Fruit fly (Drosophila melanogaster) whole organism, pupa: Measurements from ENCODE around the gene stv.

Experiments
- CG10348 ChIP-seq: fragments of 200-800 bp; sonication (Bioruptor generic); IDR thresholded peaks from 2 replicates; pipeline ENCODE4 v1.3.6; 2022; ENCODE audit warnings: missing biosample characterization, missing genetic modification characterization
- CG12605 ChIP-seq: fragments of 200-800 bp; sonication (Bioruptor generic); IDR thresholded peaks from 2 replicates; pipeline ENCODE4 v1.3.6; 2022; ENCODE audit warnings: missing biosample characterization, missing genetic modification characterization
- CG13204 ChIP-seq: fragments of 200-800 bp; sonication (Bioruptor generic); optimal IDR thresholded peaks from 2 replicates; lab custom pipeline; 2018; ENCODE audit warnings: missing biosample characterization, mild to moderate bottlenecking, missing genetic modification characterization, moderate library complexity
- CG14655 ChIP-seq: fragments of 200-800 bp; sonication (Bioruptor generic); optimal IDR thresholded peaks from 3 replicates; lab custom pipeline; 2017; ENCODE audit warnings: mild to moderate bottlenecking, missing biosample characterization, missing genetic modification reagents, missing genetic modification characterization
- CG15710 ChIP-seq: fragments of 200-800 bp; sonication (Bioruptor generic); optimal IDR thresholded peaks from 2 replicates; lab custom pipeline; 2018; ENCODE audit warnings: missing biosample characterization, mild to moderate bottlenecking, missing genetic modification characterization, moderate library complexity
- CG17806 ChIP-seq: fragments of 200-800 bp; sonication (Bioruptor generic); optimal IDR thresholded peaks from 2 replicates; lab custom pipeline; 2018; ENCODE audit warnings: missing biosample characterization, mild to moderate bottlenecking, missing genetic modification characterization, moderate library complexity
- CG32121 ChIP-seq: fragments of 200-800 bp; sonication (Bioruptor generic); IDR thresholded peaks from 2 replicates; pipeline ENCODE4 v1.3.6; 2022; ENCODE audit warnings: missing biosample characterization, missing genetic modification characterization
- CG34367 ChIP-seq: fragments of 200-800 bp; sonication (Bioruptor generic); optimal IDR thresholded peaks from 2 replicates; lab custom pipeline; 2018; ENCODE audit warnings: missing biosample characterization, mild to moderate bottlenecking, missing genetic modification characterization
- CG4496 ChIP-seq: fragments of 200-800 bp; sonication (Bioruptor generic); IDR thresholded peaks from 3 replicates; pipeline ENCODE4 v1.3.6; 2022; ENCODE audit warnings: missing biosample characterization, missing genetic modification characterization
- CG8159 ChIP-seq: fragments of 200-800 bp; sonication (Bioruptor generic); optimal IDR thresholded peaks from 3 replicates; lab custom pipeline; 2018; ENCODE audit warnings: missing biosample characterization, mild to moderate bottlenecking, missing genetic modification characterization, moderate library complexity
- CG8301 ChIP-seq: fragments of 200-800 bp; sonication (Bioruptor generic); optimal IDR thresholded peaks from 2 replicates; lab custom pipeline; 2018; ENCODE audit warnings: missing biosample characterization, mild to moderate bottlenecking, missing genetic modification characterization
- CG9948 ChIP-seq: fragments of 200-800 bp; sonication (Bioruptor generic); optimal IDR thresholded peaks from 2 replicates; lab custom pipeline; 2018; ENCODE audit warnings: missing biosample characterization, mild to moderate bottlenecking, missing genetic modification characterization, moderate library complexity
- D1 ChIP-seq: fragments of 200-800 bp; sonication (Bioruptor generic); optimal IDR thresholded peaks from 2 replicates; lab custom pipeline; 2018; ENCODE audit warnings: missing biosample characterization, mild to moderate bottlenecking, missing genetic modification characterization, moderate library complexity
- EcR ChIP-seq: fragments of 200-800 bp; sonication (Bioruptor generic); optimal IDR thresholded peaks from 3 replicates; lab custom pipeline; 2019; ENCODE audit warnings: missing biosample characterization, missing genetic modification characterization, mild to moderate bottlenecking, moderate library complexity, missing genetic modification reagents
- Ets98B ChIP-seq: fragments of 200-800 bp; sonication (Bioruptor generic); IDR thresholded peaks from 2 replicates; pipeline ENCODE4 v1.3.6; 2022; ENCODE audit warnings: missing biosample characterization, missing genetic modification characterization
- Pif1A ChIP-seq: fragments of 200-800 bp; sonication (Bioruptor generic); optimal IDR thresholded peaks from 3 replicates; lab custom pipeline; 2016; ENCODE audit warnings: missing biosample characterization, missing genetic modification characterization
- Pif1B ChIP-seq: fragments of 200-800 bp; sonication (Bioruptor generic); optimal IDR thresholded peaks from 3 replicates; lab custom pipeline; 2016; ENCODE audit warnings: missing biosample characterization, missing genetic modification characterization
- Snoo ChIP-seq: fragments of 200-800 bp; sonication (Bioruptor generic); optimal IDR thresholded peaks from 3 replicates; lab custom pipeline; 2017; ENCODE audit warnings: missing biosample characterization, mild to moderate bottlenecking, missing genetic modification characterization, inconsistent platforms
- fd96Ca ChIP-seq: fragments of 200-800 bp; sonication (Bioruptor generic); IDR thresholded peaks from 3 replicates; pipeline ENCODE4 v1.3.6; 2022; ENCODE audit warnings: missing biosample characterization, missing genetic modification characterization
- gl ChIP-seq: fragments of 200-800 bp; sonication (Bioruptor generic); optimal IDR thresholded peaks from 2 replicates; lab custom pipeline; 2018; ENCODE audit warnings: missing biosample characterization, mild to moderate bottlenecking, missing genetic modification characterization
- rn ChIP-seq: fragments of 200-800 bp; sonication (Bioruptor generic); IDR thresholded peaks from 2 replicates; pipeline ENCODE4 v1.3.6; 2022; ENCODE audit warnings: missing biosample characterization, missing genetic modification characterization

Gene stv

DNA sequence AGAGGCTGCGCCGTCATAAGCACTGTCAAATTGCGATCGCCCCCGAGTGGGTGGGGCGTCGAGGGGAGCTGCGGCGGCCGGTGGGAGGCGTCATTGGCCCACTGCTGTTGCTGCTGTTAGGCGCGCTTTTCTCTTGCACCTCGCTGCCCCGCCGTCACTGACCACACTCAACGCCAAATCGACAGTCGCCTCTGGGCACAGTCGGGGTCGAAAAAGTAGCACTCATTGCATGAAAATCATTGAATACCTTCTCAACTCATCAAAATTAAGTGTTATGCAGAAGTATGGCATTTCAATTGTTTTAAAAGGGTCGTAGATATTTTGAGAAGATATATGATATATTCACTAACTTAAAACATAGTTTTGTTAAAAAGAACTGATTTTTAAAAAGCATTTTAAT, 25.1 kb upstream of the stv start:
- TF ChIP-seq CG4496 (GFP tag; lab: Robert Waterston, UW) (0 out of 3 replicates have a peak, but pooled peaks have one; percentile 44), CG8301 (tag; lab: Kevin White, UChicago) (no peak), CG15710 (tag; lab: Kevin White, UChicago) (no peak), Snoo (tag; lab: Kevin White, UChicago) (no peak), EcR (no peak), Pif1B (GFP tag; lab: Kevin White, UChicago) (no peak), Ets98B (GFP tag; lab: Robert Waterston, UW) (peak; percentile 33; the same call in 1 of the 2 replicates), rn (GFP tag; lab: Robert Waterston, UW) (0 out of 2 replicates have a peak, but pooled peaks have one; percentile 13), CG32121 (GFP tag; lab: Robert Waterston, UW) (peak; percentile 74), fd96Ca (GFP tag; lab: Robert Waterston, UW) (peak; percentile 64; the same call in 2 of the 3 replicates), Pif1A (GFP tag; lab: Kevin White, UChicago) (no peak), CG10348 (GFP tag; lab: Robert Waterston, UW) (no peak), gl (tag; lab: Kevin White, UChicago) (no peak), CG34367 (tag; lab: Kevin White, UChicago) (no peak), CG9948 (tag; lab: Kevin White, UChicago) (no peak), CG17806 (no peak), D1 (tag; lab: Kevin White, UChicago) (no peak), CG8159 (tag; lab: Kevin White, UChicago) (no peak), CG14655 (GFP tag; lab: Kevin White, UChicago) (peak; percentile 14), CG13204 (no peak), CG12605 (no peak)
- TF ChIP-seq, all 21 proteins: peak for 6

dm6 chr3L:13454755-13455154, 22.6 kb upstream of the stv start:
- TF ChIP-seq CG8159 (tag; lab: Kevin White, UChicago) (no peak), CG12605 (no peak), CG13204 (no peak), Pif1B (GFP tag; lab: Kevin White, UChicago) (no peak), Snoo (tag; lab: Kevin White, UChicago) (no peak), Ets98B (GFP tag; lab: Robert Waterston, UW) (no peak), CG15710 (tag; lab: Kevin White, UChicago) (no peak), fd96Ca (GFP tag; lab: Robert Waterston, UW) (no peak), CG34367 (tag; lab: Kevin White, UChicago) (no peak), CG4496 (GFP tag; lab: Robert Waterston, UW) (no peak), rn (GFP tag; lab: Robert Waterston, UW) (no peak), CG14655 (GFP tag; lab: Kevin White, UChicago) (no peak), D1 (tag; lab: Kevin White, UChicago) (no peak), CG17806 (no peak)

dm6 chr3L:13457133-13457532, 20.2 kb upstream of the stv start, which contains the start of gene CG10116:
Gene CG10116, minus strand, starts transcription at chr3L:13457238.
- TF ChIP-seq D1 (tag; lab: Kevin White, UChicago) (no peak), rn (GFP tag; lab: Robert Waterston, UW) (no peak), CG15710 (tag; lab: Kevin White, UChicago) (no peak)
- TF ChIP-seq, all 21 proteins: peak for 0

DNA sequence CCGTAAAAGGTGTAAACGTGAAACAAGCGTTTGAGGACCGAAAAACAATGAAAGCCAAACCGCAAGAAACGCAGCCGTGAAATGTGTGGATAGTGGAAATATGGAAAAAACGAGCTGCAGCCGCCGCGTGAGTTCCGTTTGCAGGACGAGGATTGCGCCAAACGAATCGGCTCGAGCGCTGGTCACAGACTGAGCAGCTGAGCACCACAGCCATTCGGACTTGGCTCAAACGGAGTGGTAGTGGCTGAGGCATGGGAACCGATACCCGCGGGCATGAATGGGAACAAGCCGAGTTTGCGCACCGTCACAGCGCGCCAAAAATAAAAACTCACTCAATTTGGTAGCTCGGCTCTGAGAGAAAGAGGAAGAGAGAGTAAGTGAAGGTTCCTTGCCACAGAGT, 2.7 kb upstream of the stv start, which contains the start of gene CG10089:
Gene CG10089 (minus strand): TSS at position 181 of the 400 bp plus-strand sequence.
- TF ChIP-seq CG12605 (no peak), CG10348 (GFP tag; lab: Robert Waterston, UW) (no peak), EcR (no peak), Pif1A (GFP tag; lab: Kevin White, UChicago) (no peak), CG9948 (tag; lab: Kevin White, UChicago) (no peak), CG34367 (tag; lab: Kevin White, UChicago) (no peak), Ets98B (GFP tag; lab: Robert Waterston, UW) (no peak), CG15710 (tag; lab: Kevin White, UChicago) (no peak), CG14655 (GFP tag; lab: Kevin White, UChicago) (no peak), Pif1B (GFP tag; lab: Kevin White, UChicago) (no peak), rn (GFP tag; lab: Robert Waterston, UW) (no peak), CG13204 (no peak), CG4496 (GFP tag; lab: Robert Waterston, UW) (no peak), CG17806 (no peak), CG8159 (tag; lab: Kevin White, UChicago) (no peak)

DNA sequence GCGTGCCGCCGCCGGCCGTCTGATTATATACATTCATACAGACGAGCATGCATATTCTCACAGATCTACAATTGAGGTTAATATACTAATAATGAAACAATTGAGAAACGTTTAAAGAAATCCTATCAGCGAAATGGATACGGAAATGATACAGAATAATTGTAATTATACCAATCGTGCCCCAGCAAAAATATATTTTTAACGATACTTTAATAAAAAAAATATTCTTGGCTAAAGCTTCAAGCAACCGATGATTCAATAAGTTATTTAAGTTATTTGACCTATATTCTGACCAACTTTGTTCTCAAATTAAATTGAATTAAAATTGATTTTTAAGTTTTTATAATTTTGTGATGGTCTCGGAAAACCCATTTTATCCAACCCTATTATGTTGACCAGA, 1.3 kb upstream of the stv start:
- TF ChIP-seq CG8159 (tag; lab: Kevin White, UChicago) (no peak), CG13204 (no peak), Pif1A (GFP tag; lab: Kevin White, UChicago) (no peak), EcR (no peak), Ets98B (GFP tag; lab: Robert Waterston, UW) (no peak), CG8301 (tag; lab: Kevin White, UChicago) (peak; percentile 15), rn (GFP tag; lab: Robert Waterston, UW) (no peak), CG15710 (tag; lab: Kevin White, UChicago) (no peak), CG32121 (GFP tag; lab: Robert Waterston, UW) (no peak; the same call in 1 of the 2 replicates), gl (tag; lab: Kevin White, UChicago) (no peak), CG12605 (peak; percentile 18; the same call in 1 of the 2 replicates), CG34367 (tag; lab: Kevin White, UChicago) (no peak), fd96Ca (GFP tag; lab: Robert Waterston, UW) (no peak), CG14655 (GFP tag; lab: Kevin White, UChicago) (no peak), D1 (tag; lab: Kevin White, UChicago) (no peak), CG4496 (GFP tag; lab: Robert Waterston, UW) (no peak; the same call in 2 of the 3 replicates), Pif1B (GFP tag; lab: Kevin White, UChicago) (no peak)
